Fruit fly (Drosophila melanogaster): ENCODE measurements around the gene Nlg2.

The Nlg2 gene

DNA sequence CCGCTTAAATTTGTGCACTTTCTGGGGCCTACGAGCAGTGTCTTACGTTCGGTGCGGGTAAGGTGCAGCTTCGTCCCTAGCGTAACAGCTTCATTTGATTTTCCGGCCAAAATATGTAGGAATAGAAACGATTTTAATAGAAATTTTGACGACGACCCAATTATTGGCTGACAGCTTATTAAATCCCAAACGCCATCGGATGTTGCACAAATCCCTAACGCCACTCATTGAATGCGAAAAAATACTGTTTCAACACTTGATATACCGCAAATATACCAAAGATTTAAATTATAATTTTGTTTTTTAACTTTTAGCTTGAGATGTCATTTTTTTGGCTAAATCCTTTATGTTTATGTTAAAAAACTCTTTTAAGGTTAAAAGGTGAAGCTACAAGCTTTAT is 70.4 kb downstream of the Nlg2 start, which contains the start of gene Fgop2:
TSS of gene Fgop2 (minus strand) at position 202 of the 400 bp plus-strand sequence.
- TF ChIP-seq noc (tag; optimal IDR thresholded peaks at IDR 0.05) = no peak

DNA sequence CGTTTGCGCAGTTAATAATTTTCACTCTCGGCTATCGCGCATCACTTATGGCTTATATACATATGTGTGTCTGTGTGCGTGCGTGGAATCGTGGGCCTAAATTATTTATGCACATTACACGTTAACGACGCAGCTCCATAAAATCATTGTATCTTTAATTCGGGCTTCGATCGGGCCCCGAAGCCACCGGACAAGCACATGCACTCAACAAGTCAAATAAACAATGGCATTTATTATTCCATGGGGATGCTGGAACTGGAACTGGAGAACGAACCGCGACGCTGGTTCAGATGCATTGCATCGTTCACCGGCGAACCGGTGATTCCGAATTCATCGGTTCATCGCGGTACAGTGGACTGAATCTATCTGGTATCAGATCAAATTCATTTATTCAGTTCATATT is 73.8 kb downstream of the Nlg2 start, which contains the start of gene ihog:
TSS of gene ihog (minus strand) at position 269 of the 403 bp plus-strand sequence.
- no peak for TF ChIP-seq noc (tag; optimal IDR thresholded peaks at IDR 0.05)

DNA sequence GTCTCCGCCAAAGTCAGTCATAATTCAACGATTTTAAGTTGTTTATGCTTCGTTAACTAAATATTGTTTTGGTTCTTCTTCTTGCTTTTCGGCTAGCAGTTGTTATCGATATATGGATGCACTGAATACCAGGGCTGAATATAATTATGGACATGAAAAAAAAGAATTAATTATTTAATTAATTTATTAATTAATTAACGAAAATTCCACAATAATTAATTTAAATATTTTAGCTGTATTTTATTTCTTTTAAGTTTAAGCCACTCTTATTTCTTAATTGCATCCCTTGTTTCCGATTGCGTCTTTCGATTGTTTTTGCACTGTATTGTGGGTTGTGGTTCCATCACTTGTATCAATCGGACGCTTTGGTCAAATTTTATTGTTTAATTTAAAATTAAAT is 75.4 kb downstream of the Nlg2 start, which contains the start of the genes Gas41 and SA1:
TSS of gene Gas41 (minus strand) at position 112 of the 400 bp plus-strand sequence.
TSS of gene SA1 (plus strand) at position 326 of the 400 bp plus-strand sequence.
- peak; percentile 89 for TF ChIP-seq noc (tag; optimal IDR thresholded peaks at IDR 0.05)
